Worm (Caenorhabditis elegans) whole organism, L4 larva: Measurements from ENCODE around the gene M195.2.

Experiments
- fkh-10 ChIP-seq: fragments of 150-350 bp; optimal IDR thresholded peaks from 2 replicates; lab custom pipeline; 2014; ENCODE audit warnings: missing biosample characterization, missing genetic modification reagents, missing genetic modification characterization
- fos-1 ChIP-seq: fragments of 150-350 bp; optimal IDR thresholded peaks from 2 replicates; lab custom pipeline; 2014; ENCODE audit warnings: missing biosample characterization, missing genetic modification characterization
- hif-1 ChIP-seq, 2 experiments: sonication (generic microtip); optimal IDR thresholded peaks; 2 replicates each; lab custom pipeline; 2016 to 2017; ENCODE audit warnings: missing compliant biosample characterization in 2 of 2, missing genetic modification characterization in 2 of 2, missing genetic modification reagents in 2 of 2, missing genotype in 2 of 2, mild to moderate bottlenecking in 1 of 2
- mdl-1 ChIP-seq, 2 experiments: fragments of 150-350 bp in 1 of 2; sonication (generic microtip) in 1 of 2; optimal IDR thresholded peaks; 2 replicates each; lab custom pipeline; 2014 to 2017; ENCODE audit warnings: missing biosample characterization in 2 of 2, missing genetic modification characterization in 2 of 2
- nhr-41 ChIP-seq: fragments of 200-800 bp; sonication (Bioruptor generic); IDR thresholded peaks from 2 replicates; pipeline ENCODE4 v1.3.6; 2022; ENCODE audit warnings: missing genetic modification reagents, missing genetic modification characterization, missing compliant biosample characterization
- tra-1 ChIP-seq: fragments of 200-800 bp; sonication (Bioruptor generic); IDR thresholded peaks from 2 replicates; pipeline ENCODE4 v1.3.6; 2022; ENCODE audit warnings: missing genetic modification reagents, missing genetic modification characterization, missing compliant biosample characterization
- unc-39 ChIP-seq: sonication (generic microtip); optimal IDR thresholded peaks from 2 replicates; lab custom pipeline; 2017; ENCODE audit warnings: missing biosample characterization, missing genetic modification characterization
- unc-62 ChIP-seq, 3 experiments: fragments of 150-350 bp in 1 of 3; sonication (generic microtip); optimal IDR thresholded peaks in 2 of 3; peaks in 1 of 3; 1 replicate in 1 of 3; 2 replicates in 2 of 3; lab custom pipeline; 2014 to 2017; ENCODE audit warnings: missing biosample characterization in 3 of 3, missing genetic modification characterization in 3 of 3, missing genetic modification reagents in 3 of 3, missing genotype in 1 of 3
- zag-1 ChIP-seq: fragments of 150-350 bp; optimal IDR thresholded peaks from 2 replicates; lab custom pipeline; 2014; ENCODE audit warnings: missing biosample characterization, missing genetic modification characterization

DNA sequence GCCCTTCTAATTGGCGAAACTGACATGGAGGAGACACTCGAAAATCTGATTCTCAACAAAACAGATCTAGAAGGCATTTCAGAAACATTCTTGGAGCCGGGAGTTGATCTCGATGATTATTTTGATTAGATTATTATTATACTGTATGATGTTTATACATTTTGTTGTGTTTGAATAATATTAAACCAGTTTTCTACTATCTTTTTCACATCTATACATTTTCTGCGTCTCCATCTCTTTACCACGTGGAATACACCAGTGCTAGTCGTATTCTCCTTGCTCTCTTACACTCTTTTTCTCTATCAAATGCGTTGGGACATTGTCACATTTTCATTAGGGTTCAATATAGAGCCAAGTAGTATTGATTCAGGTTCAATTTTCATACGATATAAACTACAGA lies 31.1 kb upstream of the M195.2 start, which contains the start of gene C26D10.4:
- no peak for TF ChIP-seq fkh-10
- TF ChIP-seq nhr-41: no peak
- TF ChIP-seq tra-1 (GFP tag; lab: Robert Waterston, UW): no peak
- no peak for TF ChIP-seq fos-1 (tag; lab: Kevin White, UChicago)
- TF ChIP-seq unc-62 (GFP tag; optimal IDR thresholded peaks at IDR 0.05 in 1 of 2; lab: Kevin White, UChicago): no peak
- TF ChIP-seq unc-62 (tag; optimal IDR thresholded peaks at IDR 0.05; lab: Kevin White, UChicago): no peak
- no peak for TF ChIP-seq zag-1 (tag; lab: Kevin White, UChicago)
- TF ChIP-seq mdl-1 (tag; optimal IDR thresholded peaks at IDR 0.05; lab: Kevin White, UChicago): peak in 1 of 2 experiments; percentile 3
- no peak for TF ChIP-seq hif-1 (tag; optimal IDR thresholded peaks at IDR 0.05; lab: Kevin White, UChicago)
- TF ChIP-seq unc-39 (tag; lab: Kevin White, UChicago): no peak
